Worm (Caenorhabditis elegans) whole organism, L3 larva: ENCODE data around the gene slc-36.3.

Experiments used
- aly-2 ChIP-seq: fragments of 150-350 bp; optimal IDR thresholded peaks from 2 replicates; lab custom pipeline; 2014; ENCODE audit warnings: missing biosample characterization, missing genetic modification characterization
- ama-1 ChIP-seq: fragments of 150-350 bp; optimal IDR thresholded peaks from 2 replicates; lab custom pipeline; 2018
- egl-27 ChIP-seq: sonication (generic microtip); optimal IDR thresholded peaks from 4 replicates; lab custom pipeline; 2017; ENCODE audit warnings: missing biosample characterization, missing genetic modification reagents, missing genetic modification characterization
- fkh-10 ChIP-seq: sonication (generic microtip); optimal IDR thresholded peaks from 2 replicates; lab custom pipeline; 2017; ENCODE audit warnings: missing biosample characterization, missing genetic modification reagents, missing genetic modification characterization
- jun-1 ChIP-seq: fragments of 150-350 bp; optimal IDR thresholded peaks from 2 replicates; lab custom pipeline; 2014; ENCODE audit warnings: missing biosample characterization, missing genetic modification reagents, missing genetic modification characterization
- mdl-1 ChIP-seq: fragments of 150-350 bp; optimal IDR thresholded peaks from 2 replicates; lab custom pipeline; 2014; ENCODE audit warnings: missing biosample characterization, missing genetic modification characterization
- nhr-12 ChIP-seq: fragments of 150-350 bp; optimal IDR thresholded peaks from 2 replicates; lab custom pipeline; 2014; ENCODE audit warnings: missing biosample characterization, missing genetic modification characterization
- nhr-237 ChIP-seq: fragments of 150-350 bp; optimal IDR thresholded peaks from 2 replicates; lab custom pipeline; 2014; ENCODE audit warnings: missing biosample characterization, missing genetic modification characterization
- sea-2 ChIP-seq: fragments of 150-350 bp; sonication (generic microtip); optimal IDR thresholded peaks from 4 replicates; lab custom pipeline; 2014; ENCODE audit warnings: missing biosample characterization, missing genetic modification reagents, missing genetic modification characterization
- tbx-2 ChIP-seq: sonication (generic microtip); optimal IDR thresholded peaks from 2 replicates; lab custom pipeline; 2016; ENCODE audit warnings: mild to moderate bottlenecking, missing genetic modification characterization, missing compliant biosample characterization
- unc-39 ChIP-seq: sonication (generic microtip); optimal IDR thresholded peaks from 4 replicates; lab custom pipeline; 2017; ENCODE audit warnings: missing biosample characterization, missing genetic modification characterization
- unc-62 ChIP-seq: fragments of 150-350 bp; sonication (generic microtip); optimal IDR thresholded peaks from 4 replicates; lab custom pipeline; 2014; ENCODE audit warnings: missing biosample characterization, missing genetic modification reagents, missing genetic modification characterization
- ztf-11 ChIP-seq: fragments of 150-350 bp; optimal IDR thresholded peaks from 2 replicates; lab custom pipeline; 2014; ENCODE audit warnings: missing biosample characterization, missing genetic modification characterization
- ztf-4 ChIP-seq: fragments of 150-350 bp; optimal IDR thresholded peaks from 2 replicates; lab custom pipeline; 2014; ENCODE audit warnings: missing biosample characterization, missing genetic modification characterization

- no peak for TF ChIP-seq ztf-11 (tag; lab: Kevin White, UChicago)
- no peak for TF ChIP-seq jun-1 (tag; lab: Kevin White, UChicago)
- TF ChIP-seq aly-2 (tag; lab: Kevin White, UChicago) = no peak
- no peak for TF ChIP-seq fkh-10
- no peak for TF ChIP-seq unc-39 (tag; lab: Kevin White, UChicago)
- TF ChIP-seq ama-1 (lab: Kevin White, UChicago) = no peak
- no peak for TF ChIP-seq ztf-4
- no peak for TF ChIP-seq mdl-1 (tag; lab: Kevin White, UChicago)
- no peak for TF ChIP-seq tbx-2 (tag; lab: Kevin White, UChicago)
- no peak for TF ChIP-seq nhr-12
- no peak for TF ChIP-seq nhr-237 (tag; lab: Kevin White, UChicago)
- no peak for TF ChIP-seq egl-27
- TF ChIP-seq unc-62 (GFP tag; lab: Kevin White, UChicago) = no peak
- TF ChIP-seq sea-2 = no peak
Measured at ce11 chrV:20514483-20514882, 29.5 kb downstream of the slc-36.3 start.
